Worm (Caenorhabditis elegans) whole organism, L1 larva: ENCODE data around the gene str-214.

Experiments used
- blmp-1 ChIP-seq: fragments of 150-350 bp; optimal IDR thresholded peaks from 2 replicates; lab custom pipeline; 2014; ENCODE audit warnings: missing biosample characterization, missing genetic modification characterization
- ceh-63 ChIP-seq: fragments of 200-800 bp; sonication (Bioruptor generic); optimal IDR thresholded peaks from 2 replicates; lab custom pipeline; 2018; ENCODE audit warnings: mild to moderate bottlenecking, missing genetic modification characterization, missing compliant biosample characterization
- ceh-82 ChIP-seq, 3 experiments: fragments of 150-350 bp in 1 of 3; sonication (generic microtip) in 2 of 3; optimal IDR thresholded peaks; 2 replicates each; lab custom pipeline; 2014 to 2017; ENCODE audit warnings: missing biosample characterization in 3 of 3, missing genetic modification characterization in 3 of 3
- ceh-90 ChIP-seq: sonication (generic microtip); optimal IDR thresholded peaks from 2 replicates; lab custom pipeline; 2016; ENCODE audit warnings: missing genetic modification characterization, missing compliant biosample characterization
- ces-1 ChIP-seq: fragments of 150-350 bp; optimal IDR thresholded peaks from 2 replicates; lab custom pipeline; 2014; ENCODE audit warnings: missing biosample characterization, missing genetic modification reagents, missing genetic modification characterization
- dsc-1 ChIP-seq: sonication (generic microtip); optimal IDR thresholded peaks from 2 replicates; lab custom pipeline; 2016; ENCODE audit warnings: mild to moderate bottlenecking, missing genetic modification characterization, missing compliant biosample characterization
- efl-1 ChIP-seq, 4 experiments: fragments of 150-350 bp; optimal IDR thresholded peaks in 3 of 4; peaks in 1 of 4; 1 replicate in 1 of 4; 2 replicates in 3 of 4; lab custom pipeline; 2014; ENCODE audit warnings: missing biosample characterization in 2 of 4, missing genetic modification characterization in 2 of 4, missing genetic modification reagents in 2 of 4
- egl-13 ChIP-seq: sonication (generic microtip); optimal IDR thresholded peaks from 2 replicates; lab custom pipeline; 2016; ENCODE audit warnings: missing genotype, missing genetic modification reagents, missing genetic modification characterization, missing compliant biosample characterization
- elt-2 ChIP-seq: sonication (generic microtip); optimal IDR thresholded peaks from 2 replicates; lab custom pipeline; 2016; ENCODE audit warnings: missing genetic modification characterization, mild to moderate bottlenecking, inconsistent platforms, missing compliant biosample characterization, missing genetic modification reagents
- fkh-10 ChIP-seq: sonication (generic microtip); optimal IDR thresholded peaks from 2 replicates; lab custom pipeline; 2017; ENCODE audit warnings: missing biosample characterization, missing genetic modification reagents, missing genetic modification characterization
- fkh-8 ChIP-seq: sonication (generic microtip); optimal IDR thresholded peaks from 2 replicates; lab custom pipeline; 2016; ENCODE audit warnings: mild to moderate bottlenecking, missing genetic modification characterization, missing compliant biosample characterization
- grh-1 ChIP-seq: fragments of 200-800 bp; sonication (Bioruptor generic); IDR thresholded peaks from 2 replicates; pipeline ENCODE4 v1.3.6; 2022; ENCODE audit warnings: missing genetic modification reagents, missing genetic modification characterization, missing compliant biosample characterization
- hpl-2 ChIP-seq: fragments of 150-350 bp; optimal IDR thresholded peaks from 2 replicates; lab custom pipeline; 2014; ENCODE audit warnings: missing biosample characterization, missing genetic modification reagents, missing genetic modification characterization
- lin-13 ChIP-seq: fragments of 150-350 bp; optimal IDR thresholded peaks from 2 replicates; lab custom pipeline; 2014; ENCODE audit warnings: missing biosample characterization, missing genetic modification reagents, missing genetic modification characterization
- lin-35 ChIP-seq, 2 experiments: fragments of 150-350 bp; optimal IDR thresholded peaks; 2 replicates each; lab custom pipeline; 2014; ENCODE audit warnings: missing biosample characterization in 2 of 2, missing genetic modification characterization in 2 of 2, missing genetic modification reagents in 2 of 2
- nhr-11 ChIP-seq: fragments of 150-350 bp; optimal IDR thresholded peaks from 2 replicates; lab custom pipeline; 2014; ENCODE audit warnings: missing biosample characterization, missing genetic modification characterization
- nhr-20 ChIP-seq: sonication (generic microtip); optimal IDR thresholded peaks from 2 replicates; lab custom pipeline; 2016; ENCODE audit warnings: mild to moderate bottlenecking, missing genetic modification characterization, missing compliant biosample characterization
- nhr-76 ChIP-seq: sonication (generic microtip); optimal IDR thresholded peaks from 2 replicates; lab custom pipeline; 2017; ENCODE audit warnings: missing biosample characterization, missing genetic modification characterization
- nhr-84 ChIP-seq: sonication (generic microtip); optimal IDR thresholded peaks from 2 replicates; lab custom pipeline; 2017; ENCODE audit warnings: missing biosample characterization, missing genetic modification characterization
- nhr-85 ChIP-seq: sonication (generic microtip); peaks from one replicate; lab custom pipeline; 2016; ENCODE audit warnings: missing genetic modification characterization, inconsistent platforms, missing compliant biosample characterization
- nhr-90 ChIP-seq: sonication (generic microtip); optimal IDR thresholded peaks from 2 replicates; lab custom pipeline; 2016; ENCODE audit warnings: mild to moderate bottlenecking, missing genetic modification characterization, missing compliant biosample characterization; ENCODE audit not compliant: poor library complexity
- pag-3 ChIP-seq: sonication (generic microtip); optimal IDR thresholded peaks from 2 replicates; lab custom pipeline; 2017; ENCODE audit warnings: missing genetic modification characterization, mild to moderate bottlenecking, missing compliant biosample characterization, antibody characterized with exemption, borderline replicate concordance; ENCODE audit not compliant: insufficient read depth
- unc-62 ChIP-seq: fragments of 150-350 bp; optimal IDR thresholded peaks from 2 replicates; lab custom pipeline; 2014; ENCODE audit warnings: missing biosample characterization, missing genetic modification reagents, missing genetic modification characterization
- unc-98 ChIP-seq: fragments of 200-800 bp; sonication (Bioruptor generic); IDR thresholded peaks from 2 replicates; pipeline ENCODE4 v1.3.6; 2022; ENCODE audit warnings: missing genetic modification characterization, missing compliant biosample characterization
- vab-15 ChIP-seq: sonication (generic microtip); optimal IDR thresholded peaks from 2 replicates; lab custom pipeline; 2017; ENCODE audit warnings: missing genotype, mild to moderate bottlenecking, missing genetic modification characterization, missing compliant biosample characterization
- zag-1 ChIP-seq: fragments of 150-350 bp; optimal IDR thresholded peaks from 2 replicates; lab custom pipeline; 2014; ENCODE audit warnings: missing biosample characterization, missing genetic modification characterization

str-214 gene

ce11 chrV:16271121-16271520 is 44.0 kb upstream of the str-214 start, which contains the start of gene T13F3.6:
TSS of gene T13F3.6 (minus strand) at chrV:16271221.
- TF ChIP-seq ces-1 (GFP tag; lab: Kevin White, UChicago) = no peak
- TF ChIP-seq nhr-90 (tag; lab: Kevin White, UChicago) = no peak
- TF ChIP-seq fkh-8 (tag; lab: Kevin White, UChicago) = no peak

ce11 chrV:16275347-16275746 is 39.8 kb upstream of the str-214 start, which contains the start of gene pacl-1:
TSS of gene pacl-1 (minus strand) at chrV:16275447.
- no peak for TF ChIP-seq grh-1 (GFP tag; lab: Robert Waterston, UW)
- TF ChIP-seq ceh-90 (tag; lab: Kevin White, UChicago) = no peak
- TF ChIP-seq nhr-84 (tag; lab: Kevin White, UChicago) = no peak
- TF ChIP-seq ceh-63 (GFP tag; lab: Kevin White, UChicago) = no peak
- TF ChIP-seq zag-1 (tag; lab: Kevin White, UChicago) = no peak
- TF ChIP-seq egl-13 (tag; lab: Kevin White, UChicago) = no peak
- no peak for TF ChIP-seq pag-3 (tag; lab: Kevin White, UChicago)
- no peak for TF ChIP-seq ceh-82 (tag; optimal IDR thresholded peaks at IDR 0.05; lab: Kevin White, UChicago)
- no peak for TF ChIP-seq nhr-85

DNA sequence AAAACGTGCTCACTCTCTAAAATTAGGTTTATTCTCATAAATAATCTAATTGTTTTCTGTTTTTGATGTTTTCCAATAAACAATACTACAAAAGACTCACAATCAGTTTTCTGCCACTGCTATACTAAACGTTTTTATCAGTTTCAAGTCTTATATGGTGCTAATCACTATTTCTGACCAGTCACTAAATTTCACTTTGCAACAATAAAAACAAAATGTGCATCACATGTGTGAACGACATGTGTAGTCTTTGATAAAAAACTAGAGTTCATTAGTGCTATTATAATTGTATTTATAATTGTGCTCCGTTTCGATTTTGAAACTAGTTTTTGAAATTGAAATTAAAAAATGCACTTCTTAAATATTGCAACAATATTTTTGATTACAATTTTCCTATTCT is 37.2 kb upstream of the str-214 start, which contains the start of gene cyp-37B1:
TSS of gene cyp-37B1 (plus strand) at position 199 of the 400 bp plus-strand sequence.
- TF ChIP-seq nhr-20 (tag; lab: Kevin White, UChicago) = peak; percentile 59
- peak; percentile 95 for TF ChIP-seq elt-2 (tag; lab: Kevin White, UChicago)
- TF ChIP-seq nhr-90 (tag; lab: Kevin White, UChicago) = peak; percentile 38
- TF ChIP-seq nhr-76 = no peak
- TF ChIP-seq lin-35 (GFP tag; optimal IDR thresholded peaks at IDR 0.05; lab: Kevin White, UChicago) = peak in 1 of 2 experiments; percentile 34
- TF ChIP-seq unc-62 (GFP tag; lab: Kevin White, UChicago) = no peak

DNA sequence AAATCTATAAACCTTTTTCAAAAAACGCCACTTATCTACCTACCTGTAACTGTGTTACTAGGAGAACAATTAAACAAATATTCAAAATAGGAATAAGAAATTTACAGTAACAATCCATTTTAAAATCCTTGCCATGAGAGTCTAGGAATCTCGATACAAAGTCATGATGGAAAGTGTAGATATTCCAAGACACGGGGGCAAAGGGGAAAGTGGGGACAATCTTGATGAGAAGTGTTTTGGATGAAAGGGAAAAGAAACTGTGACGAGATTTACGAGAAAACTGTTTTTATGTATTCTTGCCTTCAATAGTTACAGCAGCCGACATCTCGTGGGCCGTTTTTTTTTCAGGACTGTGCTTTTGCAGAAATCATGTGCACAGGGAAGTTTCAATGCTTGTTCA is 33.0 kb upstream of the str-214 start, which contains the start of gene F28G4.2:
TSS of gene F28G4.2 (minus strand) at position 175 of the 400 bp plus-strand sequence.
- TF ChIP-seq blmp-1 = peak; percentile 78
- no peak for TF ChIP-seq nhr-11 (tag; lab: Kevin White, UChicago)

- TF ChIP-seq lin-13 (GFP tag; lab: Kevin White, UChicago) = no peak
- no peak for TF ChIP-seq pag-3 (tag; lab: Kevin White, UChicago)
- no peak for TF ChIP-seq blmp-1
- TF ChIP-seq unc-98 = no peak
- TF ChIP-seq fkh-10 (GFP tag; lab: Kevin White, UChicago) = no peak
- TF ChIP-seq hpl-2 (GFP tag; lab: Kevin White, UChicago) = no peak
- no peak for TF ChIP-seq nhr-85
- TF ChIP-seq efl-1 (optimal IDR thresholded peaks at IDR 0.05; lab: Kevin White, UChicago) = no peak
- no peak for TF ChIP-seq efl-1 (GFP tag; optimal IDR thresholded peaks at IDR 0.05 in 1 of 2; lab: Kevin White, UChicago)
- TF ChIP-seq ces-1 (GFP tag; lab: Kevin White, UChicago) = no peak
- TF ChIP-seq elt-2 (tag; lab: Kevin White, UChicago) = no peak
- TF ChIP-seq zag-1 (tag; lab: Kevin White, UChicago) = no peak
- TF ChIP-seq vab-15 = no peak
Observed at ce11 chrV:16285794-16286193, 29.3 kb upstream of the str-214 start, which contains the start of gene F28G4.4. TSS of gene F28G4.4 (minus strand) at chrV:16285894.

DNA sequence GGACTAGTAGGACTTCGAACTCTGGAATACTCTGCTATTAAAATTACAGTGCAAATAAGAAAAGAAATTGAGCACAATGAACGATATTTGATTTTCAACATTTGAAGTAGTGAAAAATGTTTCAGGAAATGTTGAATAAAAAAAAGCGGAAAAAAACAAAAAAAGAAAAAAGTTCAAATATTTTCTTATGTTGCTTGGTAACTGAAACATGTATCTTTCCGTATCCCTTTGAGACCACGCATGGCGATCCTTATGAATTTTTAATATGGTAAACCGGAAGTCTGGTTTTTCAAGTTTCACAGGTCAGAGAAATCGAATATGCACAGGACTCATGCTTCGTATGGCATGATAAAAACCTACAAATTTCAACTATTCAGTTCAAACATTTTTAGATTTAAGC is 27.5 kb upstream of the str-214 start, which contains the start of gene F28G4.3:
TSS of gene F28G4.3 (minus strand) at position 101 of the 400 bp plus-strand sequence.
- TF ChIP-seq dsc-1 = no peak

- TF ChIP-seq dsc-1 (no peak), elt-2 (tag; lab: Kevin White, UChicago) (peak; percentile 23)
Observed at ce11 chrV:16292409-16292808, 22.7 kb upstream of the str-214 start, which contains the start of gene oac-5. TSS of gene oac-5 (plus strand) at chrV:16292709.
